Worm (Caenorhabditis elegans): ENCODE measurements around the gene ZK938.10.

The ZK938.10 gene

DNA sequence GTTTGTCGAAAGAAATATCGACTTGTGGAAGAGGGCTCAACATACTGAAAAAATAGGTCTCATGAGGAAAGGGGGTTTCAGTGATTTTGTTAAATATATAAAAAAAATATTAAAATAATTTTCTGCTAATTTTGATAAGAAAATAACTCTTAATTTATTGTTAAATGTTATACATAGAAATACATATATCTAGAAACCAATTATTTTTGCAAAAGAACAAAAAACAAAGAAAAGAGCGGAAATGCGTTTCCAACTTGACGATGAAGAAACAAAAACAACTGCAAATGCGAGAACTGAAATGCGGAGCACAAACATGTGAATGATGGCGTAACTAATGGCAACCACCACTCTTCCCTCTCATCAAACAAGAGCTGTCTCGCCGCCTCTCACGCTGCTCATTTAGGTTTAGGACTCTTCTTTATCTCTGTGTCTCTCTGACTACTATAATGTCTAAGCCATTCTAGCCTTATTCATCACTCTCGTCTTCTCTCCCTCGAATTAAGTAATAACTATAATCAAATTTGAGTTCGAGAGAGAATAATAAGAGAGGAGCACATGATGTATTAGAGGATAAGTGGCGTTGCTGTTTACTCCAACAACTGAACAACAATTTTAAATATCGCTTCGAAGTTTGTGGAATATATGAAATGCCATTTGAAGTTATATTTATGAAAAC is 12.4 kb downstream of the ZK938.10 start, which contains the start of gene arrd-4:
arrd-4 (minus strand) TSS at position 51 of the 676 bp plus-strand sequence.
- TF ChIP-seq bed-3 (GFP tag; optimal IDR thresholded peaks at IDR 0.05) (no peak), nhr-76 (tag; optimal IDR thresholded peaks at IDR 0.05) (no peak), ceh-83 (GFP tag; optimal IDR thresholded peaks at IDR 0.05) (no peak), pha-4 (tag; optimal IDR thresholded peaks at IDR 0.05) (no peak), ces-1 (GFP tag; optimal IDR thresholded peaks at IDR 0.05) (peak; percentile 99)

- no peak for TF ChIP-seq lsy-2 (tag; optimal IDR thresholded peaks at IDR 0.05)
- no peak for TF ChIP-seq nhr-237 (tag; optimal IDR thresholded peaks at IDR 0.05)
- no peak for TF ChIP-seq hlh-1 (tag; optimal IDR thresholded peaks at IDR 0.05)
- TF ChIP-seq ceh-83 (GFP tag; optimal IDR thresholded peaks at IDR 0.05), result no peak
Observed at ce11 chrII:9835958-9836357, 14.9 kb downstream of the ZK938.10 start.

DNA sequence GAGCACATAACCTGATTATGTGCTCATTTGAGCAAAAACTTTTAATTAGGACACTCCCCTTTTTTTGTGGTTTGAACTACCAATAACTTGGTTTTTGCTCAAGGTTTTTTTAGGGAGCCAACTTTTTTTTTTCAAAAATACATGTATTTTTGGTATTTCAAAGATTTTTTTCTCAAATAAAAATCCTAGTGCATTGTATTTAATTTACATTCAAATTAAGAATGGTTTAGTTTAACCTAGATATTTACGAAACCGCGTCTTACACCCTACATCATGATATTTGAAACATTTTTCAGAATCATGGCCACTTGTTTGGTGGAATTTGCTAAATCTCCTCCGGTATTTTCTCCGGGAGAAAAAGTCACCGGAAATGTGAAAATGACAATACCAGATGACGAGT is 15.9 kb downstream of the ZK938.10 start, which contains the start of gene arrd-5:
arrd-5 (plus strand) TSS at position 301 of the 400 bp plus-strand sequence.
- TF ChIP-seq lsy-2 (tag; optimal IDR thresholded peaks at IDR 0.05), result no peak
- no peak for TF ChIP-seq sem-2 (GFP tag; optimal IDR thresholded peaks at IDR 0.05)

DNA sequence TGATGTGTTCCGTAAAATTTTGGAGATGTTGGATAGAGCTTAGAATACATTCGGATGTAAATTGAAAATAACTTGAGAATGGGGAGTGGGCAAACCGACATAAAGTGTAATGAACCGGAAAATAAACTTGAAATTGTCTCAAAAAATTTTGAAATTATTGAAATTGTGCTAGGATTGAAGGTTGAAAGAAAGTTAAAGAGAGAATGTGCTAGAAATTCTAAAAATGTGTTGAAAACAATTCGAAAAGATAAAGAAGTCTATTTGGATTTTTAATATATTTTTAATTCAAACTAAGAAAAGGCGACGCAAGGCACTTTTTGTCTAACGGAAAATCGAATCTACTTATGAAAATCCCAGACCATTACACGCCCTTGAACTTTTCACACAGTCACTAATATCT is 17.0 kb downstream of the ZK938.10 start, which contains the start of gene ZK938.3:
ZK938.3 (minus strand) TSS at position 101 of the 400 bp plus-strand sequence.
- TF ChIP-seq lin-13 (tag; optimal IDR thresholded peaks at IDR 0.05) (no peak), ceh-39 (tag; optimal IDR thresholded peaks at IDR 0.05) (no peak), mab-5 (tag; optimal IDR thresholded peaks at IDR 0.05) (no peak), ceh-43 (GFP tag; optimal IDR thresholded peaks at IDR 0.05) (no peak), pha-4 (tag; optimal IDR thresholded peaks at IDR 0.05) (no peak), ham-2 (GFP tag; optimal IDR thresholded peaks at IDR 0.05) (no peak), mls-2 (tag; optimal IDR thresholded peaks at IDR 0.05) (no peak), M03D4.4 (tag; optimal IDR thresholded peaks at IDR 0.05) (no peak), elt-3 (tag; optimal IDR thresholded peaks at IDR 0.05) (no peak), elt-1 (tag; optimal IDR thresholded peaks at IDR 0.05; ENCODE audit: borderline replicate concordance, insufficient read depth) (no peak), nhr-12 (tag; optimal IDR thresholded peaks at IDR 0.05) (no peak), nhr-237 (tag; optimal IDR thresholded peaks at IDR 0.05) (no peak), unc-39 (tag; optimal IDR thresholded peaks at IDR 0.05) (no peak), ces-1 (GFP tag; optimal IDR thresholded peaks at IDR 0.05) (no peak), unc-120 (tag; optimal IDR thresholded peaks at IDR 0.05; ENCODE audit: poor library complexity, severe bottlenecking) (no peak), nhr-2 (tag; optimal IDR thresholded peaks at IDR 0.05) (no peak), lsy-2 (tag; optimal IDR thresholded peaks at IDR 0.05) (no peak), bed-3 (GFP tag; optimal IDR thresholded peaks at IDR 0.05) (no peak)

- TF ChIP-seq nhr-12 (tag; optimal IDR thresholded peaks at IDR 0.05) (no peak), nhr-76 (tag; optimal IDR thresholded peaks at IDR 0.05) (no peak), lin-32 (GFP tag; optimal IDR thresholded peaks at IDR 0.05) (no peak), zip-8 (tag; optimal IDR thresholded peaks at IDR 0.05) (no peak), hlh-1 (tag; optimal IDR thresholded peaks at IDR 0.05) (no peak), drap-1 (GFP tag; optimal IDR thresholded peaks at IDR 0.05) (no peak), ceh-83 (GFP tag; optimal IDR thresholded peaks at IDR 0.05) (no peak), cnd-1 (tag; optimal IDR thresholded peaks at IDR 0.05) (no peak), unc-39 (tag; optimal IDR thresholded peaks at IDR 0.05) (no peak), ces-1 (GFP tag; optimal IDR thresholded peaks at IDR 0.05) (no peak), lsy-2 (tag; optimal IDR thresholded peaks at IDR 0.05) (no peak), blmp-1 (tag; optimal IDR thresholded peaks at IDR 0.05) (no peak), nhr-2 (tag; optimal IDR thresholded peaks at IDR 0.05) (no peak), elt-1 (tag; optimal IDR thresholded peaks at IDR 0.05; ENCODE audit: borderline replicate concordance, insufficient read depth) (no peak)
Observed at ce11 chrII:9831033-9831432, 19.8 kb downstream of the ZK938.10 start, which contains the start of gene ZK938.12. TSS of gene ZK938.12 (plus strand) at chrII:9831333.

DNA sequence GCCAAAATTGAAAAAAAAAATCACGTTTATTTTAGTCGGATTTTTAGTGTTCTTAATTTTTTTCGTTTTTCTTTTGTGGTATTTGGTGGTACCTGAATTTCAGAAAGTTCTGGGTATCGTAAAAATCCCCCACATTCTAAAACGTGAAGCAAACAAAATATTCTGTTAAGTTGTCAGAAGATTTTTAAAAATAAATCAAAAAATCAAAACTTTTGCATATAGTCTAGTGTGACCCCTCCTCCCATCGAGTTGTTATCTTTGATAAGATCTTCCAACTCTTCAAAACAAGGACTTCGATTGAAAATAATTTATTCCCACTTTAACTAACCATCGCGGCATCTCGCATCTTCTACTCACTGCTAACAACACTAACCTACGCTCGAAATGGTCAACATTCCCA is 21.7 kb downstream of the ZK938.10 start, which contains the start of gene ZK938.1:
ZK938.1 (plus strand) TSS at position 301 of the 400 bp plus-strand sequence.
- TF ChIP-seq unc-39 (tag; optimal IDR thresholded peaks at IDR 0.05) (no peak), pha-4 (tag; optimal IDR thresholded peaks at IDR 0.05) (no peak), mep-1 (tag; optimal IDR thresholded peaks at IDR 0.05) (no peak), ztf-11 (tag; optimal IDR thresholded peaks at IDR 0.05) (no peak), zip-8 (tag; optimal IDR thresholded peaks at IDR 0.05) (no peak), ceh-83 (GFP tag; optimal IDR thresholded peaks at IDR 0.05) (no peak)

All from whole organism, mixed stage, embryonic.